Worm (Caenorhabditis elegans): ENCODE measurements around the gene srh-213.

DNA sequence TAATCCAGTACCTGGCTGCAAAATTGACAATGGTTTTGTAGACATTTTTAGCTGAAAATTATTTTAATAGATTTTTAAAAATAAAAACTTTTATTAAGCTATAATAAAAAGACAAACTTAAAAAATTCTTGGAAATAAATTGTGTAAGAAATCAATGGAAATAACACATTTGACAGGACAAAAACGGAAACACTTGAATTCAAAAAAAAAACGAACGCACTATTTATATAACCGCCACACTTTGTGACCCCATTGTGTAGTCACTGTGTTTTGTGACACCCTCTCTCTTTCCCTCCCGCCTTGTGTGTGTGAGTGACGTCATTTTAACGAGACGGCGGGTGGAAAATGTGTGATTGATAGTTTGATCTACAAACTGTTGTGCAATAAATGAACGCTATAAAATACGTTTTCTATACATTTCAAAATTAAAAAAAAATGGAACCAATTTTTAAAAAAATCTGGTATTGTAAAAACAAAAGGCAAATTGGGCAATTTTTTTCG is 49.4 kb upstream of the srh-213 start, which contains the start of gene F59B1.8:
- no peak for TF ChIP-seq lag-1 (GFP tag; IDR thresholded peaks at IDR 0.05)
- TF ChIP-seq mxl-1 (tag; optimal IDR thresholded peaks at IDR 0.05): no peak
- TF ChIP-seq aptf-2 (GFP tag; conservative IDR thresholded peaks at IDR 0.05): no peak
- no peak for TF ChIP-seq pha-4 (tag; optimal IDR thresholded peaks at IDR 0.05)
- TF ChIP-seq ztf-6 (GFP tag; IDR thresholded peaks at IDR 0.05): no peak
- no peak for TF ChIP-seq egl-44 (GFP tag; IDR thresholded peaks at IDR 0.05)
- no peak for TF ChIP-seq dpl-1 (GFP tag; optimal IDR thresholded peaks at IDR 0.05)
